Fruit fly (Drosophila melanogaster) whole organism, wandering third instar larva: ENCODE data around the gene CG3407.
A peak's percentile ranks its signal among the peaks of the same experiment; 100 is the strongest.

Experiments
- Abd-B ChIP-seq: fragments of >200 bp; optimal IDR thresholded peaks from 2 replicates; lab custom pipeline; 2017; ENCODE audit warnings: missing biosample characterization, missing genetic modification characterization
- CG32264 ChIP-seq: fragments of 200-800 bp; sonication (Bioruptor generic); optimal IDR thresholded peaks from 2 replicates; lab custom pipeline; 2016; ENCODE audit warnings: missing biosample characterization, missing genetic modification characterization
- CG9705 ChIP-seq: fragments of 200-800 bp; sonication (Bioruptor generic); optimal IDR thresholded peaks from 2 replicates; lab custom pipeline; 2018; ENCODE audit warnings: missing biosample characterization, mild to moderate bottlenecking, missing genetic modification characterization
- CrebA ChIP-seq: fragments of 200-800 bp; sonication (Bioruptor generic); optimal IDR thresholded peaks from 2 replicates; lab custom pipeline; 2016; ENCODE audit warnings: missing biosample characterization, mild to moderate bottlenecking, missing genetic modification characterization, borderline replicate concordance
- Dfd ChIP-seq: fragments of >200 bp; optimal IDR thresholded peaks from 2 replicates; lab custom pipeline; 2017; ENCODE audit warnings: missing biosample characterization, missing genetic modification characterization
- Dif ChIP-seq: fragments of 200-275, 200-300 bp; sonication (Bioruptor generic); optimal IDR thresholded peaks from 2 replicates; lab custom pipeline; 2018; ENCODE audit warnings: missing biosample characterization, missing genetic modification characterization; ENCODE audit not compliant: partially characterized antibody
- GATAd ChIP-seq: sonication (Bioruptor generic); optimal IDR thresholded peaks from 2 replicates; lab custom pipeline; 2016; ENCODE audit warnings: missing biosample characterization, missing genetic modification characterization
- HLH106 ChIP-seq: fragments of 200-800 bp; optimal IDR thresholded peaks from 3 replicates; lab custom pipeline; 2019; ENCODE audit warnings: missing biosample characterization, mild to moderate bottlenecking, missing genetic modification characterization, moderate library complexity
- Hnf4 ChIP-seq: fragments of 200-800 bp; sonication (Bioruptor generic); optimal IDR thresholded peaks from 2 replicates; lab custom pipeline; 2016; ENCODE audit warnings: missing biosample characterization, mild to moderate bottlenecking, missing genetic modification characterization
- Hr78 ChIP-seq: fragments of >200 bp; optimal IDR thresholded peaks from 2 replicates; lab custom pipeline; 2017; ENCODE audit warnings: missing biosample characterization, missing genetic modification characterization
- Hr83 ChIP-seq: fragments of 200-300 bp; sonication (Bioruptor generic); optimal IDR thresholded peaks from 2 replicates; lab custom pipeline; 2016; ENCODE audit warnings: missing biosample characterization, mild to moderate bottlenecking, missing genetic modification characterization, moderate library complexity; ENCODE audit not compliant: poor library complexity, severe bottlenecking
- Jra ChIP-seq: sonication (Bioruptor generic); optimal IDR thresholded peaks from 2 replicates; lab custom pipeline; 2016; ENCODE audit warnings: missing biosample characterization, missing genetic modification characterization
- Mio ChIP-seq: sonication (Bioruptor generic); optimal IDR thresholded peaks from 2 replicates; lab custom pipeline; 2016; ENCODE audit warnings: missing biosample characterization, missing genetic modification characterization
- Myc ChIP-seq: fragments of >200 bp; optimal IDR thresholded peaks from 2 replicates; lab custom pipeline; 2017
- N ChIP-seq: fragments of >200 bp; optimal IDR thresholded peaks from 2 replicates; lab custom pipeline; 2018; ENCODE audit warnings: missing biosample characterization, missing external identifiers, missing genetic modification characterization
- OdsH ChIP-seq: fragments of 200-800 bp; sonication (Bioruptor generic); optimal IDR thresholded peaks from 2 replicates; lab custom pipeline; 2016; ENCODE audit warnings: missing biosample characterization, mild to moderate bottlenecking, missing genetic modification characterization
- Rel ChIP-seq, 2 experiments: fragments of 200-800 bp; sonication (Bioruptor generic) in 1 of 2; optimal IDR thresholded peaks; 2 replicates in 1 of 2; 3 replicates in 1 of 2; lab custom pipeline; 2016 to 2019; ENCODE audit warnings: mild to moderate bottlenecking in 2 of 2, missing biosample characterization in 2 of 2, missing genetic modification characterization in 2 of 2, moderate library complexity in 1 of 2
- Sp1 ChIP-seq: fragments of 200-800 bp; sonication (Bioruptor generic); optimal IDR thresholded peaks from 3 replicates; lab custom pipeline; 2019; ENCODE audit warnings: missing biosample characterization, mild to moderate bottlenecking, missing genetic modification characterization, moderate library complexity
- Vsx2 ChIP-seq: fragments of 200-300, 225-300 bp; sonication (Bioruptor generic); optimal IDR thresholded peaks from 2 replicates; lab custom pipeline; 2018; ENCODE audit warnings: missing biosample characterization, missing genetic modification characterization; ENCODE audit not compliant: partially characterized antibody
- br ChIP-seq: fragments of 200-800 bp; sonication (Bioruptor generic); optimal IDR thresholded peaks from 2 replicates; lab custom pipeline; 2016; ENCODE audit warnings: missing biosample characterization, missing genetic modification characterization
- brk ChIP-seq: fragments of 200-800 bp; sonication (Bioruptor generic); optimal IDR thresholded peaks from 2 replicates; lab custom pipeline; 2016; ENCODE audit warnings: missing biosample characterization, mild to moderate bottlenecking, missing genetic modification characterization
- dl ChIP-seq, 2 experiments: fragments of 175-275, 200-275 bp in 1 of 2; fragments of 200-275 bp in 1 of 2; sonication (Bioruptor generic); optimal IDR thresholded peaks; lab custom pipeline; 2018; ENCODE audit warnings: mild to moderate bottlenecking in 2 of 2, missing biosample characterization in 2 of 2, missing genetic modification characterization in 2 of 2, moderate library complexity in 2 of 2; ENCODE audit not compliant: partially characterized antibody in 2 of 2, insufficient read depth in 1 of 2
- dmrt93B ChIP-seq: fragments of 200-800 bp; sonication (Bioruptor generic); optimal IDR thresholded peaks from 2 replicates; lab custom pipeline; 2018; ENCODE audit warnings: missing biosample characterization, mild to moderate bottlenecking, missing genetic modification characterization
- dsf ChIP-seq: sonication (Bioruptor generic); optimal IDR thresholded peaks from 2 replicates; lab custom pipeline; 2016; ENCODE audit warnings: missing biosample characterization, missing genetic modification characterization, borderline replicate concordance
- ey ChIP-seq: fragments of 200-800 bp; sonication (Bioruptor generic); optimal IDR thresholded peaks from 2 replicates; lab custom pipeline; 2016; ENCODE audit warnings: missing biosample characterization, missing genetic modification characterization
- foxo ChIP-seq, 2 experiments: fragments of 200-800 bp; sonication (Bioruptor generic); optimal IDR thresholded peaks; 2 replicates in 1 of 2; 3 replicates in 1 of 2; lab custom pipeline; 2016 to 2017; ENCODE audit warnings: missing biosample characterization in 2 of 2, missing genetic modification characterization in 2 of 2
- fru ChIP-seq: fragments of 200-800 bp; sonication (Bioruptor generic); optimal IDR thresholded peaks from 3 replicates; lab custom pipeline; 2016; ENCODE audit warnings: missing biosample characterization, mild to moderate bottlenecking, missing genetic modification characterization
- h ChIP-seq: fragments of 200-800 bp; sonication (Bioruptor generic); optimal IDR thresholded peaks from 3 replicates; lab custom pipeline; 2016; ENCODE audit warnings: missing biosample characterization, mild to moderate bottlenecking, missing genetic modification characterization
- jim ChIP-seq: fragments of 175-275, 200-325 bp; sonication (Bioruptor generic); optimal IDR thresholded peaks from 2 replicates; lab custom pipeline; 2016; ENCODE audit warnings: missing biosample characterization, mild to moderate bottlenecking, missing genetic modification characterization
- lola ChIP-seq: fragments of >200 bp; optimal IDR thresholded peaks from 2 replicates; lab custom pipeline; 2017; ENCODE audit warnings: missing biosample characterization, missing genetic modification characterization
- pan ChIP-seq: fragments of >200 bp; optimal IDR thresholded peaks from 2 replicates; lab custom pipeline; 2017
- psq ChIP-seq: fragments of 200-800 bp; sonication (Bioruptor generic); optimal IDR thresholded peaks from 3 replicates; lab custom pipeline; 2017; ENCODE audit warnings: missing biosample characterization, mild to moderate bottlenecking, missing genetic modification characterization, moderate library complexity
- rgr ChIP-seq: fragments of 200-800 bp; sonication (Bioruptor generic); optimal IDR thresholded peaks from 3 replicates; lab custom pipeline; 2016; ENCODE audit warnings: missing biosample characterization, mild to moderate bottlenecking, missing genetic modification characterization
- sage ChIP-seq: fragments of 200-800 bp; sonication (Bioruptor generic); optimal IDR thresholded peaks from 2 replicates; lab custom pipeline; 2016; ENCODE audit warnings: missing biosample characterization, mild to moderate bottlenecking, missing genetic modification characterization
- sv ChIP-seq: fragments of 200-800 bp; sonication (Bioruptor generic); optimal IDR thresholded peaks from 3 replicates; lab custom pipeline; 2016; ENCODE audit warnings: missing biosample characterization, missing genetic modification characterization
- tai ChIP-seq: sonication (Bioruptor generic); optimal IDR thresholded peaks from 2 replicates; lab custom pipeline; 2016; ENCODE audit warnings: missing biosample characterization, missing genetic modification characterization
- usp ChIP-seq: fragments of >200 bp; optimal IDR thresholded peaks from 2 replicates; lab custom pipeline; 2017; ENCODE audit warnings: missing biosample characterization, missing genetic modification characterization
- woc ChIP-seq: sonication (Bioruptor generic); optimal IDR thresholded peaks from 2 replicates; lab custom pipeline; 2016; ENCODE audit warnings: missing biosample characterization, mild to moderate bottlenecking, missing genetic modification characterization

The CG3407 gene

DNA sequence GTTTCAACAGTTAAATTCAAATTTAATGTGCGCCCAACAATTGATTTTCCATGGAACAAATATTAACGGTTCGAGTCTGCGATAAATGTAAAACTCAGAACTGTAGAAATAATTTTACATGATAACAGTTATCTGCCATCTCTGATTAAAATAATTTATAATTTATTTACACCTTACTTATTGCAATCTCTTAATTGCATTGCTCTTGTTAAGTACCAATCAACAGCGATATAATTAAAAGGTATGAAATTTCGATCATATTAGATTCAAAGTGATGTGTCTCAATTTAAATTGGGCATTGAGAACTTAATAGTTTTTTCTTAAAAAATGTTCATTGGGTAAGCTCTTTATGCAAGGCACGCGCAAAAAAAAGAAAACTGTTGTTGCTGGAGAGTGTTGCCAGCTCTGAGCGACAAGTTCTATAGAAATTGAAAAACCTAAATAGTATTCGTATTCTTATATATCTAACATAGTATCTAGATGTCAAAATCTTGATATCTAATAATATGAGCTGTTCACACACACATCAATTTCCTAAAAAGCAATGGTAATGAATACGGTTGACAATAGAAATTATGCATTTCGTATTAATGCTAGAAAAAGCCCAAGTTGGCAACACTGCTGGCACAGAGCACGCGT, 10.3 kb downstream of the CG3407 start (continued):
- peak; percentile 65 for TF ChIP-seq ey
- TF ChIP-seq Dif (GFP tag; lab: Kevin White, UChicago) = no peak
- TF ChIP-seq Myc (lab: Kevin White, UChicago) = peak; percentile 98
- TF ChIP-seq Mio = no peak
- no peak for TF ChIP-seq Rel (GFP tag; optimal IDR thresholded peaks at IDR 0.05; lab: Kevin White, UChicago)
- peak; percentile 94 for TF ChIP-seq Rel (tag; optimal IDR thresholded peaks at IDR 0.05; lab: Kevin White, UChicago)

DNA sequence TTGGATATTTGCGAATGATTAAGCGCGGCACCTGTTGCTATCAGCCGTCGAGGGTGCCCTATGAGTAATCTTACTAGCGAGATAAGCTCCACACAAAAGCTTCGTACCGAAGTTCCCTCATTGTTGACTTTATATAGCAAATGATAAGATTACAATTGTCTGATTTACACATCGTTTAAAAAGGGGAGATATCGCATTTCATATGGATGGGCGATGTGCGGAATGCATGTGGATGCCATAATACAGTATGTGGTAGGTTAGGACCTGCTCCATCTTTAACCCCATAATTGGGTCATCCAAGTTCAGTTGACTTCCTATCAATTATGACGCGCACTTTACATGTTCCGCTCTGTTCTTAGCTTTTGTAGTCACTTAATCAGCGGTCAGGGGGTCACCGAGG, 21.6 kb downstream of the CG3407 start:
- TF ChIP-seq pan (no peak), tai (GFP tag; lab: Kevin White, UChicago) (no peak), Jra (GFP tag; lab: Kevin White, UChicago) (peak; percentile 39), HLH106 (tag; lab: Kevin White, UChicago) (no peak), br (no peak)

DNA sequence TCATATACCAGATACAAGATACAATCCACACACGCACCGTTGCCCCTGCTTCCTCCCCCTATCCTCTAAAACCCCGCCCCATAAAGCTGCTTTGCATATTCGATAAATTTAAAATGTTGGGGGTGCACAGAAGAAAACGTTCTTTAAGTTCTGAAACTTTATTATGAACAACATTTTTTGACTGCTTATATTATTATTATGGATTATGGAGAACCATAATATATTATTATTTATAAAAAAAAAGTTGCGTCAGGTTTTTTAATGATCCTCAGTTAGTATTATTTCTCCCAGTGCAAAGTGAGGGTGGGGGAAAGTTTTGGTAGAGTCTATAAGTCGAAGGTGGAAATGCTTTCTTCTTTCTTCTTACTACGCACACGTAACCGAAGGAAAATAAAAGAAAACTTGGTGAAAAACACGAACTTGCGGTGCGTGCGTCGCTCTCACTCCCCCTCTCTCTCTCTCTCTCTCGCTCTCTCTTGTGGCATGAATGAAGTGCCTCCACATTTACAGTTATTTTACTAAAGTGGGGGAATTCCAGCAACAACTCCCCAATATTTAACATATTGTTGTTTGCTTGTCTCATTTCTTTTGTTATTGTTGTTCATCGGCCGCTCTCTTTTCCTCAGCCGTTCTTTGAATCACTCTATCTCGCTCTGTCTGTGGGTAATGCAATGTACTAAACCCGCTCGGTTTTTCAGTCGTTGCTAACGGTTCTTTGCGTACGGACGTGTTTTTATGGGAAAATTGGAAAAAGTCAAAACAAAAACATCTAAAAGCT, 23.7 kb downstream of the CG3407 start:
- TF ChIP-seq Hr83 (GFP tag; lab: Kevin White, UChicago) = no peak
- no peak for TF ChIP-seq lola (GFP tag; lab: Kevin White, UChicago)
- no peak for TF ChIP-seq dl (GFP tag; optimal IDR thresholded peaks at IDR 0.05; lab: Kevin White, UChicago; ENCODE audit: insufficient read depth in 1 of 2, partially characterized antibody in 2 of 2)
- no peak for TF ChIP-seq usp (GFP tag; lab: Kevin White, UChicago)
- TF ChIP-seq fru = peak; percentile 21
- no peak for TF ChIP-seq woc (GFP tag; lab: Kevin White, UChicago)
- peak; percentile 44 for TF ChIP-seq OdsH (GFP tag; lab: Kevin White, UChicago)
- no peak for TF ChIP-seq GATAd (GFP tag; lab: Kevin White, UChicago)
- no peak for TF ChIP-seq dmrt93B (GFP tag; lab: Kevin White, UChicago)
- no peak for TF ChIP-seq N (GFP tag; lab: Kevin White, UChicago)
- TF ChIP-seq br = no peak
- TF ChIP-seq CG32264 (GFP tag; lab: Kevin White, UChicago) = no peak
- TF ChIP-seq HLH106 (tag; lab: Kevin White, UChicago) = peak; percentile 34
- TF ChIP-seq rgr (GFP tag; lab: Kevin White, UChicago) = peak; percentile 28
- TF ChIP-seq Rel (GFP tag; optimal IDR thresholded peaks at IDR 0.05; lab: Kevin White, UChicago) = no peak
- peak; percentile 94 for TF ChIP-seq Rel (tag; optimal IDR thresholded peaks at IDR 0.05; lab: Kevin White, UChicago)
- peak; percentile 6 for TF ChIP-seq ey
- TF ChIP-seq Sp1 (GFP tag; lab: Kevin White, UChicago) = peak; percentile 48
- peak; percentile 16 for TF ChIP-seq h
- TF ChIP-seq tai (GFP tag; lab: Kevin White, UChicago) = no peak
- no peak for TF ChIP-seq sage (GFP tag; lab: Kevin White, UChicago)
- TF ChIP-seq Dfd (GFP tag; lab: Kevin White, UChicago) = no peak
- no peak for TF ChIP-seq CrebA
- TF ChIP-seq brk (GFP tag; lab: Kevin White, UChicago) = peak; percentile 24
- TF ChIP-seq Mio = no peak
- no peak for TF ChIP-seq Abd-B
- no peak for TF ChIP-seq Hnf4 (GFP tag; lab: Kevin White, UChicago)
- TF ChIP-seq Jra (GFP tag; lab: Kevin White, UChicago) = no peak
- TF ChIP-seq jim = no peak
- peak; percentile 9 for TF ChIP-seq sv (GFP tag; lab: Kevin White, UChicago)
- TF ChIP-seq Myc (lab: Kevin White, UChicago) = no peak
- peak in 1 of 2 experiments; percentile 62 for TF ChIP-seq foxo (GFP tag; optimal IDR thresholded peaks at IDR 0.05; lab: Kevin White, UChicago)
- no peak for TF ChIP-seq Hr78 (GFP tag; lab: Kevin White, UChicago)
- TF ChIP-seq CG9705 = no peak
- TF ChIP-seq pan = no peak
- no peak for TF ChIP-seq Dif (GFP tag; lab: Kevin White, UChicago)
- TF ChIP-seq psq (GFP tag; lab: Kevin White, UChicago) = peak; percentile 57
- no peak for TF ChIP-seq Vsx2 (GFP tag; lab: Kevin White, UChicago)
- no peak for TF ChIP-seq dsf (GFP tag; lab: Kevin White, UChicago)
